Fruit fly (Drosophila melanogaster): ENCODE data around the gene CG7810.

DNA sequence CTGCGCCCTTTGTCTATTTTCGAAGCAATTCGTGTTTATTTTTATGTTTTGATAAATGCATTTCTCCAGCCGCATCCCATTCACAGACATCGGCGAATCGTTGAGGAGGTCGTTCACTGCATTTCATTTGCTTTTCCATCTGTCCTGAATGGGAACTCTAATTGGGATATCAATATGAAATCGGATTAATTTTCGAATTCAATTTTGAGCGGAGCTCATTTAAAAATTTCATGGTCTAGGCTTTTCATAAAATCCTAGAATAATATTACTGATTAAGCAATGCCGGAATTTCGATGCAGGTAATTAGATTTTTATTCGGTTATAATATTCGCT is 20.9 kb downstream of the CG7810 start:
- TF ChIP-seq EcR (GFP tag; optimal IDR thresholded peaks at IDR 0.05) (no peak), CG8301 (tag; optimal IDR thresholded peaks at IDR 0.05) (no peak), Pif1B (GFP tag; optimal IDR thresholded peaks at IDR 0.05) (no peak), gl (tag; optimal IDR thresholded peaks at IDR 0.05) (no peak), CG8159 (tag; optimal IDR thresholded peaks at IDR 0.05) (no peak), fd96Ca (GFP tag; IDR thresholded peaks at IDR 0.05) (no peak)
